Worm (Caenorhabditis elegans) whole organism, L2 larva: ENCODE measurements around the gene Y62F5A.10.

Experiments
- ceh-16 ChIP-seq: fragments of 150-350 bp; optimal IDR thresholded peaks from 2 replicates; lab custom pipeline; 2014; ENCODE audit warnings: missing biosample characterization, missing genetic modification characterization
- ceh-82 ChIP-seq: fragments of 150-350 bp; optimal IDR thresholded peaks from 2 replicates; lab custom pipeline; 2014; ENCODE audit warnings: missing biosample characterization, missing genetic modification characterization
- fos-1 ChIP-seq: fragments of 150-350 bp; optimal IDR thresholded peaks from 2 replicates; lab custom pipeline; 2014; ENCODE audit warnings: missing biosample characterization, missing genetic modification characterization
- nhr-11 ChIP-seq: fragments of 150-350 bp; optimal IDR thresholded peaks from 2 replicates; lab custom pipeline; 2014; ENCODE audit warnings: missing biosample characterization, missing genetic modification characterization
- snpc-4 ChIP-seq: fragments of 150-350 bp; optimal IDR thresholded peaks from 2 replicates; lab custom pipeline; 2014; ENCODE audit warnings: missing biosample characterization, missing genetic modification characterization
- unc-39 ChIP-seq: fragments of 150-350 bp; optimal IDR thresholded peaks from 2 replicates; lab custom pipeline; 2014; ENCODE audit warnings: missing biosample characterization, missing genetic modification characterization

DNA sequence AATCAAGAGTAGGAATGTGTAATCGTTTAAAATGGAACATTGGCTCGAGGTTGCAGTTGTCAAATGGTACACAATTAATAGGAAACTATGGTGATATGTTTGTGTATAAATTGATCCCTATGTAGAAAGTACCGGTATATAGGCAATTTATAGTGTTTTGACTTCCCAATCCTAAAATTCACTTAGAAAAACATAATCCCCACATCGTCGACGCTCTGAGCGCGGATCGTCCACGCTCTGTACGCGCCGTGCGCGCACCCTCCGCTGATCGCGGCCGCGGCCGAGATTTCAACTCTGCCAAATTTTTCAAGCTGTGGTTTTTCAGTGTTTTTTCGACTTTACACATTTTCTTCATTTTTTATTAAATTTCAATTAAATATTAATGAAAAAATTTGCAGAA lies 34.9 kb downstream of the Y62F5A.10 start, which contains the start of gene F54D5.17:
- TF ChIP-seq nhr-11 (tag; lab: Kevin White, UChicago) = no peak
- no peak for TF ChIP-seq ceh-82 (tag; lab: Kevin White, UChicago)
- no peak for TF ChIP-seq ceh-16 (tag; lab: Kevin White, UChicago)
- TF ChIP-seq fos-1 = no peak
- TF ChIP-seq unc-39 = no peak
- no peak for TF ChIP-seq snpc-4
